Worm (Caenorhabditis elegans) whole organism, late embryonic: Measurements from ENCODE around the gene mrpl-11.

Source experiments
- C38D4.7 ChIP-seq: fragments of 200-800 bp; sonication (Bioruptor generic); optimal IDR thresholded peaks from 2 replicates; lab custom pipeline; 2018; ENCODE audit warnings: mild to moderate bottlenecking, missing genetic modification characterization, moderate library complexity, missing compliant biosample characterization
- F13H6.1 ChIP-seq: sonication (generic microtip); optimal IDR thresholded peaks from 2 replicates; lab custom pipeline; 2016; ENCODE audit warnings: missing genetic modification characterization, missing compliant biosample characterization
- T23F11.4 ChIP-seq: fragments of 200-800 bp; sonication (Bioruptor generic); optimal IDR thresholded peaks from 2 replicates; lab custom pipeline; 2018; ENCODE audit warnings: mild to moderate bottlenecking, missing genetic modification characterization, missing compliant biosample characterization
- Y22D7AL.16 ChIP-seq: sonication (generic microtip); optimal IDR thresholded peaks from 2 replicates; lab custom pipeline; 2016; ENCODE audit warnings: missing genetic modification characterization, missing compliant biosample characterization
- ahr-1 ChIP-seq: sonication (generic microtip); optimal IDR thresholded peaks from 2 replicates; lab custom pipeline; 2016; ENCODE audit warnings: missing genetic modification characterization, missing compliant biosample characterization
- ceh-14 ChIP-seq: sonication (generic microtip); optimal IDR thresholded peaks from 2 replicates; lab custom pipeline; 2016; ENCODE audit warnings: missing genotype, missing genetic modification characterization, missing compliant biosample characterization
- ceh-18 ChIP-seq: sonication (generic microtip); optimal IDR thresholded peaks from 2 replicates; lab custom pipeline; 2016; ENCODE audit warnings: missing genetic modification characterization, missing compliant biosample characterization
- ceh-19 ChIP-seq: fragments of 200-800 bp; sonication (Bioruptor generic); optimal IDR thresholded peaks from 2 replicates; lab custom pipeline; 2018; ENCODE audit warnings: mild to moderate bottlenecking, missing genetic modification characterization, missing compliant biosample characterization
- ceh-2 ChIP-seq: sonication (generic microtip); optimal IDR thresholded peaks from 2 replicates; lab custom pipeline; 2016; ENCODE audit warnings: missing genotype, missing genetic modification characterization, missing compliant biosample characterization
- ceh-22 ChIP-seq: sonication (generic microtip); optimal IDR thresholded peaks from 2 replicates; lab custom pipeline; 2017; ENCODE audit warnings: missing biosample characterization, missing genetic modification characterization
- ceh-24 ChIP-seq: sonication (generic microtip); optimal IDR thresholded peaks from 2 replicates; lab custom pipeline; 2016; ENCODE audit warnings: mild to moderate bottlenecking, missing genetic modification characterization, missing compliant biosample characterization
- ceh-30 ChIP-seq: fragments of 150-350 bp; optimal IDR thresholded peaks from 2 replicates; lab custom pipeline; 2014; ENCODE audit warnings: missing biosample characterization, missing genetic modification characterization
- ceh-34 ChIP-seq: sonication (generic microtip); optimal IDR thresholded peaks from 2 replicates; lab custom pipeline; 2016; ENCODE audit warnings: mild to moderate bottlenecking, missing genetic modification characterization, missing compliant biosample characterization
- ceh-45 ChIP-seq: fragments of 200-800 bp; sonication (Bioruptor generic); IDR thresholded peaks from 2 replicates; pipeline ENCODE4 v1.3.6; 2022; ENCODE audit warnings: missing genetic modification reagents, missing genetic modification characterization, missing compliant biosample characterization
- ceh-48 ChIP-seq: sonication (generic microtip); optimal IDR thresholded peaks from 2 replicates; lab custom pipeline; 2016; ENCODE audit warnings: missing genetic modification characterization, inconsistent platforms, missing compliant biosample characterization
- ceh-6 ChIP-seq: fragments of 200-800 bp; sonication (Bioruptor generic); optimal IDR thresholded peaks from 2 replicates; lab custom pipeline; 2018; ENCODE audit warnings: mild to moderate bottlenecking, missing genetic modification characterization, missing compliant biosample characterization
- che-1 ChIP-seq: sonication (generic microtip); optimal IDR thresholded peaks from 2 replicates; lab custom pipeline; 2016; ENCODE audit warnings: mild to moderate bottlenecking, missing genetic modification characterization, missing compliant biosample characterization
- dve-1 ChIP-seq: sonication (generic microtip); optimal IDR thresholded peaks from 2 replicates; lab custom pipeline; 2017; ENCODE audit warnings: antibody characterized with exemption, mild to moderate bottlenecking, missing genetic modification characterization, missing compliant biosample characterization
- ets-4 ChIP-seq: sonication (generic microtip); optimal IDR thresholded peaks from 2 replicates; lab custom pipeline; 2016; ENCODE audit warnings: missing genetic modification characterization, missing compliant biosample characterization
- fax-1 ChIP-seq: sonication (generic microtip); optimal IDR thresholded peaks from 2 replicates; lab custom pipeline; 2016; ENCODE audit warnings: missing genotype, missing genetic modification characterization, missing compliant biosample characterization
- gmeb-2 ChIP-seq: sonication (generic microtip); optimal IDR thresholded peaks from 2 replicates; lab custom pipeline; 2016; ENCODE audit warnings: missing genetic modification characterization, inconsistent platforms, missing compliant biosample characterization
- hlh-30 ChIP-seq: sonication (generic microtip); optimal IDR thresholded peaks from 2 replicates; lab custom pipeline; 2017; ENCODE audit warnings: antibody characterized with exemption, missing genetic modification characterization, missing compliant biosample characterization; ENCODE audit not compliant: insufficient read depth
- hlh-6 ChIP-seq: sonication (generic microtip); optimal IDR thresholded peaks from 2 replicates; lab custom pipeline; 2016; ENCODE audit warnings: missing genotype, missing genetic modification characterization, missing compliant biosample characterization
- hlh-8 ChIP-seq: sonication (generic microtip); optimal IDR thresholded peaks from 2 replicates; lab custom pipeline; 2016; ENCODE audit warnings: missing genotype, missing genetic modification characterization, missing compliant biosample characterization
- lim-6 ChIP-seq: sonication (generic microtip); optimal IDR thresholded peaks from 2 replicates; lab custom pipeline; 2016; ENCODE audit warnings: missing genetic modification characterization, missing compliant biosample characterization
- madf-2 ChIP-seq: sonication (generic microtip); optimal IDR thresholded peaks from 2 replicates; lab custom pipeline; 2017; ENCODE audit warnings: missing genetic modification characterization, missing compliant biosample characterization
- nfya-1 ChIP-seq: sonication (generic microtip); optimal IDR thresholded peaks from 2 replicates; lab custom pipeline; 2017; ENCODE audit warnings: missing genetic modification characterization, mild to moderate bottlenecking, missing compliant biosample characterization, antibody characterized with exemption, moderate library complexity
- odd-2 ChIP-seq: sonication (generic microtip); optimal IDR thresholded peaks from 2 replicates; lab custom pipeline; 2017; ENCODE audit warnings: antibody characterized with exemption, mild to moderate bottlenecking, missing genetic modification characterization, missing compliant biosample characterization
- pag-3 ChIP-seq: sonication (generic microtip); optimal IDR thresholded peaks from 2 replicates; lab custom pipeline; 2016; ENCODE audit warnings: missing compliant biosample characterization, missing genetic modification characterization, borderline replicate concordance
- pha-2 ChIP-seq: sonication (generic microtip); optimal IDR thresholded peaks from 2 replicates; lab custom pipeline; 2017; ENCODE audit warnings: mild to moderate bottlenecking, missing genetic modification characterization, missing compliant biosample characterization
- pqm-1 ChIP-seq: sonication (generic microtip); optimal IDR thresholded peaks from 2 replicates; lab custom pipeline; 2016; ENCODE audit warnings: missing genetic modification characterization, missing compliant biosample characterization
- ref-2 ChIP-seq: sonication (generic microtip); optimal IDR thresholded peaks from 2 replicates; lab custom pipeline; 2016; ENCODE audit warnings: missing genetic modification characterization, missing compliant biosample characterization
- rnt-1 ChIP-seq: sonication (generic microtip); optimal IDR thresholded peaks from 2 replicates; lab custom pipeline; 2016; ENCODE audit warnings: missing genetic modification characterization, missing compliant biosample characterization
- sox-2 ChIP-seq: fragments of 200-800 bp; sonication (Bioruptor generic); IDR thresholded peaks from 2 replicates; pipeline ENCODE4 v1.3.6; 2022; ENCODE audit warnings: missing genetic modification reagents, missing genetic modification characterization, missing compliant biosample characterization
- sox-4 ChIP-seq: sonication (generic microtip); optimal IDR thresholded peaks from 2 replicates; lab custom pipeline; 2017; ENCODE audit warnings: mild to moderate bottlenecking, missing genetic modification characterization, inconsistent platforms, missing compliant biosample characterization
- syd-9 ChIP-seq: sonication (generic microtip); optimal IDR thresholded peaks from 2 replicates; lab custom pipeline; 2016; ENCODE audit warnings: mild to moderate bottlenecking, missing genetic modification characterization, moderate library complexity, missing compliant biosample characterization
- tbx-2 ChIP-seq: sonication (generic microtip); optimal IDR thresholded peaks from 2 replicates; lab custom pipeline; 2016; ENCODE audit warnings: missing genetic modification characterization, missing compliant biosample characterization
- tbx-7 ChIP-seq: sonication (generic microtip); optimal IDR thresholded peaks from 2 replicates; lab custom pipeline; 2016; ENCODE audit warnings: missing genotype, missing genetic modification characterization, missing compliant biosample characterization
- ttx-3 ChIP-seq: sonication (generic microtip); optimal IDR thresholded peaks from 2 replicates; lab custom pipeline; 2016; ENCODE audit warnings: missing genetic modification reagents, missing genetic modification characterization, missing compliant biosample characterization
- unc-3 ChIP-seq, 2 experiments: fragments of 200-800 bp in 1 of 2; sonication (Bioruptor generic) in 1 of 2; sonication (generic microtip) in 1 of 2; conservative IDR thresholded peaks in 1 of 2; optimal IDR thresholded peaks in 1 of 2; 2 replicates each; pipeline versions ENCODE4 v1.3.6 to Lab custom; 2016 to 2022; ENCODE audit warnings: missing compliant biosample characterization in 2 of 2, missing genetic modification characterization in 2 of 2, missing genetic modification reagents in 1 of 2
- unc-42 ChIP-seq: sonication (generic microtip); optimal IDR thresholded peaks from 2 replicates; lab custom pipeline; 2016; ENCODE audit warnings: missing genotype, missing genetic modification characterization, missing compliant biosample characterization
- zip-5 ChIP-seq: sonication (generic microtip); optimal IDR thresholded peaks from 2 replicates; lab custom pipeline; 2016; ENCODE audit warnings: missing genetic modification characterization, missing compliant biosample characterization
- ztf-16 ChIP-seq: sonication (generic microtip); optimal IDR thresholded peaks from 2 replicates; lab custom pipeline; 2017; ENCODE audit warnings: missing genetic modification characterization, missing compliant biosample characterization

mrpl-11 gene

DNA sequence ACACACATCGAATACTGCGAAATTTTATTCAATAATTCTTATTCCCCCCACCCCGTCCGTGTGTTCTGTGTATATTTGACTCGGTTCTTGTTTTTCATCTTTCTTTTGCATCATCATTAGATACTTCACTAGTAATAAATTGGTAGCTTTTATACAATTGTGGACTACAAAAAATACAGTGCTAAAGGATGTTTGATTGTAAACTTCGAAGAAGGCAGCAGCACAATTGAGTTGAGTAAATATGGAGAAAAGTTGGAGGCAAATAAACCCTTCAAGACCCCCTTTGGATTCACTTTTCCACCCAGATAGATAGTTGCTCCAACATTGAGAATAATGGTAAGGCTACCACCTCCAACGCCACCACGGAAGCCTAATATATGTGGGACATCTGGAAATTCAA lies 24.1 kb upstream of the mrpl-11 start, which contains the start of gene B0303.7:
TSS of gene B0303.7 (plus strand) at position 301 of the 400 bp plus-strand sequence.
- no peak for TF ChIP-seq ceh-19 (GFP tag; lab: Kevin White, UChicago)
- TF ChIP-seq madf-2 (tag; lab: Kevin White, UChicago): no peak
- no peak for TF ChIP-seq Y22D7AL.16

DNA sequence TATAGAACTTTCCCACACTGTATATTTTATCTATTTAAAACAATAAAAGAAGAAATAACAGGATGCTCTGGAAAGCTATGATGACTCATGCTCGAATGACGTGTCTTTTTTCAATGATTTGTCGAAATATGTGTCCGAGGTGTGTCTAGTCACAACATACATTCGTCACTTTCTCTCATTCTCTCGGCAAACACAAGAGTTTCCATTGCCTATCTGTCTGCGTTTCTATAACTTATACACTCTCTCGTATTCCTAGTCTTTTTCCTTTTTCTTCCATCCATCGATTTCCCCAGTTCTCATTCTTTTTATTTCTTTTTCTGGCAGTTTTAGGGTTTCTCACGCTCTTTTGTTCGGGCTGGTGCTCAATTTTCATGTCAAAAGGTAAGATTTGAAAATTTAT lies 20.8 kb upstream of the mrpl-11 start:
- TF ChIP-seq nfya-1 (tag; lab: Kevin White, UChicago) (peak; percentile 22), ceh-48 (tag; lab: Kevin White, UChicago) (peak; percentile 15), odd-2 (tag; lab: Kevin White, UChicago) (no peak), sox-2 (GFP tag; lab: Robert Waterston, UW) (no peak)

DNA sequence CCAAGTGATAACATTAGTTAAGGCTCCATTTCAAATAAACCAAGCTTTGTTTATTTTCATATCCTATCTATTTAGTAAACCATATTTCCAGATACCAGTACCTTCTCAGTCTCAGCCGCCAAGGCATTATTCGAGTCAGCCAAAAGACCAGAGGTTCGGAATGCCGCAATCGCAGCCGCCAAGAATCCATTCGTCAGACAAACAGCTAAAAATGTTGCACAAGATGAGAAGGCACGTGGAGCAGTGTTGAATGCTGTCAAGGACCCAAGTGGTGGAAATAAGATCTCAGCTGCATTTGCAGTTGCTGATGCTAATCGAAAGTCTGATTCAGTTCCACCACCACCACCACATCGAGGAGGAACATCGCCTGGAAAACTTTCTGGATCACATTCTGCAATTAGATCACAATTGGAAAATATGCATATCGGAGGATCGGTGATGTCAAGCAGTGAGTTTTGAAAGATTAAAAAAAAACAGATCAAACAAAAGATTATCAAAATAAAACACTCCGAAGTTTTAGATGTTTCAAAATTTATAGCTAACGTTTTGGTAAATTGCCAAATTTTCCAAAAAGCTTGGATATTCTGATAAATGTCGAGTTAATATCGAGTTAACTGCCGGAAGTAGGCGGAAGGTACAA lies 20.1 kb upstream of the mrpl-11 start:
- TF ChIP-seq pha-2 (tag; lab: Kevin White, UChicago) (no peak), sox-4 (tag; lab: Kevin White, UChicago) (no peak), madf-2 (tag; lab: Kevin White, UChicago) (no peak), ceh-30 (tag; lab: Kevin White, UChicago) (no peak), C38D4.7 (GFP tag; lab: Kevin White, UChicago) (no peak), hlh-8 (no peak), T23F11.4 (no peak), ceh-24 (tag; lab: Kevin White, UChicago) (no peak), rnt-1 (tag; lab: Kevin White, UChicago) (no peak), ceh-34 (tag; lab: Kevin White, UChicago) (no peak), hlh-6 (tag; lab: Kevin White, UChicago) (no peak), ceh-45 (GFP tag; lab: Robert Waterston, UW) (no peak), unc-42 (no peak)
- TF ChIP-seq, all 69 proteins: peak for 0

DNA sequence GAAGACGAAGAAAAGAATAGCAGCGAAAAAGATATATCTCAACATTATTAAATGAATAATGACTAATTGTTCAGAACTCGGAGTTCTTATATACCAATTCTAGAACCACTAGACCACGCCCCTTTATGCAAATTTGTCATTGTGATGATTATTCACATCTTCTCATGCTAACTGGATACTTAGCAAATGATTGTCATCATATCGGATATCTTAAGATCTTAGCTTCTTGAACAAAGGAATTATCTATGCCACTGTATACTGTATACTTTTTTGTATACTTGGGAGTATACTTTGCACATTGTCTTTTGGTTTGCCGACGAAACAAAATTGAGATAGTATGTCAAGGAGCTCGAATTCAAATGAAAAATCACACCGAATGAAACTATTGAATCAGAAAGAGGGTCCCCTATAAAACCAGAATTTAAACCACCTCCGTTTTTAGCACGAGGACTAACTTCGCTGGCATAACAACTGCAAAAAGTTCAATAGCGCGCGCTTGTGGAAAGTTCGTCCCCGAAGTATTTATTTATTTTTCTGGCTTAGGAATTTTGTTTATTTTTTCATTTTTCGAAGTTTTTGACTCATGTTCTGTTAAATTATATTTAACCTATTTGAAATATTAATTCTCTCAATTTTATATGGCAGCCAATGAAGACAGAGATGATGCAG lies 17.0 kb upstream of the mrpl-11 start, which contains the start of the genes sdz-1 and vps-33.1:
TSS of gene sdz-1 (minus strand) at position 51 of the 669 bp plus-strand sequence.
TSS of gene vps-33.1 (plus strand) at position 639 of the 669 bp plus-strand sequence.
- no peak for TF ChIP-seq fax-1 (tag; lab: Kevin White, UChicago)
- TF ChIP-seq F13H6.1: no peak
- TF ChIP-seq tbx-2: peak; percentile 6
- TF ChIP-seq tbx-7 (tag; lab: Kevin White, UChicago): peak; percentile 52
- no peak for TF ChIP-seq odd-2 (tag; lab: Kevin White, UChicago)
- TF ChIP-seq pqm-1 (tag; lab: Kevin White, UChicago): no peak
- no peak for TF ChIP-seq ceh-18
- no peak for TF ChIP-seq ceh-14 (tag; lab: Kevin White, UChicago)
- TF ChIP-seq ets-4: peak; percentile 65
- peak; percentile 35 for TF ChIP-seq hlh-8
- TF ChIP-seq pag-3 (tag; lab: Kevin White, UChicago): no peak
- TF ChIP-seq gmeb-2 (tag; lab: Kevin White, UChicago): no peak
- no peak for TF ChIP-seq ahr-1 (tag; lab: Kevin White, UChicago)
- TF ChIP-seq ceh-22: no peak
- TF ChIP-seq madf-2 (tag; lab: Kevin White, UChicago): no peak
- no peak for TF ChIP-seq T23F11.4
- TF ChIP-seq syd-9 (tag; lab: Kevin White, UChicago): no peak
- TF ChIP-seq unc-42: peak; percentile 15
- TF ChIP-seq ceh-34 (tag; lab: Kevin White, UChicago): no peak
- no peak for TF ChIP-seq rnt-1 (tag; lab: Kevin White, UChicago)
- TF ChIP-seq hlh-30 (tag; lab: Kevin White, UChicago): peak; percentile 6
- no peak for TF ChIP-seq dve-1
- no peak for TF ChIP-seq unc-3 (GFP tag; conservative IDR thresholded peaks at IDR 0.05; lab: Robert Waterston, UW)
- TF ChIP-seq unc-3 (tag; optimal IDR thresholded peaks at IDR 0.05; lab: Kevin White, UChicago): no peak
- TF ChIP-seq sox-4 (tag; lab: Kevin White, UChicago): no peak
- TF ChIP-seq ttx-3: no peak
- no peak for TF ChIP-seq che-1 (tag; lab: Kevin White, UChicago)
- TF ChIP-seq ceh-6 (GFP tag; lab: Kevin White, UChicago): no peak
- no peak for TF ChIP-seq ceh-30 (tag; lab: Kevin White, UChicago)
- TF ChIP-seq ref-2 (tag; lab: Kevin White, UChicago): no peak
- peak; percentile 49 for TF ChIP-seq ceh-2 (tag; lab: Kevin White, UChicago)
- TF ChIP-seq zip-5 (tag; lab: Kevin White, UChicago): peak; percentile 22
- TF ChIP-seq ztf-16 (tag; lab: Kevin White, UChicago): no peak
- TF ChIP-seq lim-6 (tag; lab: Kevin White, UChicago): no peak
